Worm (Caenorhabditis elegans) whole organism, L2 larva: ENCODE data around the gene F26F4.2.

Experiments used
- ZK546.5 ChIP-seq: sonication (generic microtip); optimal IDR thresholded peaks from 2 replicates; lab custom pipeline; 2017; ENCODE audit warnings: missing biosample characterization, missing genetic modification characterization
- dmd-4 ChIP-seq: sonication (generic microtip); optimal IDR thresholded peaks from 2 replicates; lab custom pipeline; 2017; ENCODE audit warnings: missing biosample characterization, missing genetic modification characterization
- mdl-1 ChIP-seq, 2 experiments: fragments of 150-350 bp in 1 of 2; sonication (generic microtip) in 1 of 2; optimal IDR thresholded peaks; 2 replicates each; lab custom pipeline; 2017; ENCODE audit warnings: missing biosample characterization in 2 of 2, missing genetic modification characterization in 2 of 2
- nhr-23 ChIP-seq: fragments of 150-350 bp; optimal IDR thresholded peaks from 2 replicates; lab custom pipeline; 2014; ENCODE audit warnings: missing biosample characterization, missing genetic modification reagents, missing genetic modification characterization
- snpc-4 ChIP-seq: fragments of 150-350 bp; optimal IDR thresholded peaks from 2 replicates; lab custom pipeline; 2014; ENCODE audit warnings: missing biosample characterization, missing genetic modification characterization

DNA sequence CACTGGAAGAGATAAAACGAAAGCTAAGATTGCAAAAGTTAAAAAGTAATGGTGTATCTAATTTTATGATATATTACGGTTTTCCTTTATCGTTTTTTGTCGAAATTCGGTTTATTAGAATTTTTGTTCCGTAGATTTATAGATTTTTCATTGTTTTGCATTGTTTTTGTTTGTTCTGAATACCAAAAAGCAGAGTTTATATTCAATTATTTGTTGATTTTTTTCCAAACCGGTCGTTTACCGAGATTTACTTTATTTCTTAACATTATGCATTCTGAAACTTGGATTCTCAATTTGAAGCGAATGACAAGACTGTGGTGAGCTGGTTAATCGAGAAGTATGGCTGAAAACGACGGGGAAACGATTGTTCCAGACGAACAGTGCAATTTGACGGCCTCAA, 26.0 kb downstream of the F26F4.2 start, which contains the start of gene fsn-1:
- no peak for TF ChIP-seq mdl-1 (tag; optimal IDR thresholded peaks at IDR 0.05; lab: Kevin White, UChicago)
- no peak for TF ChIP-seq snpc-4 (tag; lab: Kevin White, UChicago)
- no peak for TF ChIP-seq nhr-23 (tag; lab: Kevin White, UChicago)
- no peak for TF ChIP-seq dmd-4 (tag; lab: Kevin White, UChicago)
- TF ChIP-seq ZK546.5 (tag; lab: Kevin White, UChicago): no peak
